In the genomic region with DNA sequence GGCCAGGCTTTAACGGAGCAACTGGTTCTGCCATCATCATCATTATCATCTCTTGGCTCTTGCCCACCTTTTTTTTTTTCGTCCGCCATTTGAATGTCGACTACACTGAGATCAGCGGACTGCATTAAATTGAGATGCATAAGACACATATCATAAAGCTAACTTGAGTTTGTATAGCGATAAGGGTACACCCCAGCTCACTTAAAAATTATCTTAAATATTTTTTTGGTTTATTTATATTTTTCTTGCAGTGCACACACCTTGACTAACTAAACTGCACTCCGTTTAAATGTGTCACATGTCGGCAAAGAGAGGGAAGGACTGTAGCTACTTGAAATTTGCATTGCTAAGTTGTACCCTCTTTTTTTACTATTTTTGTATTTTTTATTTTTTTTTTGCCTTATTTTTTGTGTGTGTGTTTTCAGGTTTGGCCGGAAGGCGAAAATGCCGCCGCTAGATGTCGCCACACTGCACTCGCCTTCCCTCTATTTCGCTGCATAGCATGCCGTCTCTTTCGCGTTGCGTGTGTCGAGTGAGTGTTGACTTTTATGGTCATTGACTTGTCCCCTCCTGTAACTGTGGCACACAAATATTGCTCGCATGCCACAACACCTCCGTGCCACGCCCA, we compare ENCODE assay signal across 5 fruit fly cellular contexts.
A peak's percentile ranks its signal among the peaks of the same experiment; 100 is the strongest.
TF ChIP-seq lines count a peak whose summit lies in the region.

No protein-coding gene starts in this region.

- TF ChIP-seq CTCF in S2 (optimal IDR thresholded peaks at IDR 0.05; lab: Kevin White, UChicago) = peak; percentile 61 to 79
- TF ChIP-seq CTCF in whole organism, embryonic (GFP tag; optimal IDR thresholded peaks at IDR 0.05; lab: Kevin White, UChicago) = peak; percentile 85

TF ChIP-seq in whole organism, embryonic, 481 proteins besides CTCF, POLR2A, EP300 and RAD21 (continues in another document):
- TF ChIP-seq CG10959 (GFP tag; IDR thresholded peaks at IDR 0.05; lab: Robert Waterston, UW) = no peak
- peak; percentile 19 for TF ChIP-seq CG4424 (GFP tag; optimal IDR thresholded peaks at IDR 0.05; lab: Kevin White, UChicago)
- TF ChIP-seq dpn (GFP tag; optimal IDR thresholded peaks at IDR 0.05; lab: Kevin White, UChicago) = no peak
- TF ChIP-seq CG11696 (GFP tag; IDR thresholded peaks at IDR 0.05; lab: Robert Waterston, UW) = no peak
- 0 out of 2 replicates have a peak, but pooled peaks have one; percentile 21 for TF ChIP-seq CG31441 (GFP tag; IDR thresholded peaks at IDR 0.05; lab: Robert Waterston, UW)
- no peak for TF ChIP-seq Nf-YC (tag; optimal IDR thresholded peaks at IDR 0.05; lab: Kevin White, UChicago)
- TF ChIP-seq Ets65A (GFP tag; lab: Kevin White, UChicago) = peak; percentile 65
- no peak for TF ChIP-seq chinmo (GFP tag; IDR thresholded peaks at IDR 0.05; lab: Robert Waterston, UW; ENCODE audit: partially characterized antibody)
- TF ChIP-seq CG17328 (GFP tag; IDR thresholded peaks at IDR 0.05; lab: Robert Waterston, UW) = no peak
- TF ChIP-seq ci (GFP tag; IDR thresholded peaks at IDR 0.05; lab: Robert Waterston, UW) = 0 out of 3 replicates have a peak, but pooled peaks have one; percentile 29
- TF ChIP-seq sisA (GFP tag; IDR thresholded peaks at IDR 0.05; lab: Robert Waterston, UW) = 0 out of 2 replicates have a peak, but pooled peaks have one; percentile 16
- peak; percentile 46 for TF ChIP-seq sens (GFP tag; lab: Kevin White, UChicago)
- peak; percentile 22 to 77 for TF ChIP-seq bsh (GFP tag; optimal IDR thresholded peaks at IDR 0.05; lab: Kevin White, UChicago)
- TF ChIP-seq dysf (GFP tag; IDR thresholded peaks at IDR 0.05; lab: Robert Waterston, UW) = 0 out of 3 replicates have a peak, but pooled peaks have one; percentile 22
- TF ChIP-seq dmrt99B (tag; optimal IDR thresholded peaks at IDR 0.05; lab: Kevin White, UChicago) = peak; percentile 6
- peak; percentile 32 for TF ChIP-seq Sox102F (GFP tag; optimal IDR thresholded peaks at IDR 0.05; lab: Kevin White, UChicago)
- 0 out of 3 replicates have a peak, but pooled peaks have one; percentile 12 for TF ChIP-seq CG34422 (GFP tag; IDR thresholded peaks at IDR 0.05; lab: Robert Waterston, UW)
- peak; percentile 31 for TF ChIP-seq CG11504 (tag; optimal IDR thresholded peaks at IDR 0.05; lab: Kevin White, UChicago)
- peak; percentile 4 for TF ChIP-seq CG30403 (GFP tag; optimal IDR thresholded peaks at IDR 0.05; lab: Kevin White, UChicago)

TF ChIP-seq in whole organism, prepupa, 60 proteins besides CTCF, POLR2A, EP300 and RAD21 (continues in another document):
- peak; percentile 80 for TF ChIP-seq dac (GFP tag; optimal IDR thresholded peaks at IDR 0.05; lab: Kevin White, UChicago)
- TF ChIP-seq Hr38 (GFP tag; optimal IDR thresholded peaks at IDR 0.05; lab: Kevin White, UChicago) = peak; percentile 17
- peak; percentile 81 for TF ChIP-seq CG3919 (GFP tag; optimal IDR thresholded peaks at IDR 0.05; lab: Kevin White, UChicago)
- peak; percentile 58 for TF ChIP-seq Smox (GFP tag; optimal IDR thresholded peaks at IDR 0.05; lab: Kevin White, UChicago)
- TF ChIP-seq Sox15 (GFP tag; optimal IDR thresholded peaks at IDR 0.05; lab: Kevin White, UChicago) = peak; percentile 20
- TF ChIP-seq cyc (GFP tag; optimal IDR thresholded peaks at IDR 0.05; lab: Kevin White, UChicago) = peak; percentile 53
- peak; percentile 47 for TF ChIP-seq CG6792 (GFP tag; optimal IDR thresholded peaks at IDR 0.05; lab: Kevin White, UChicago)
- peak; percentile 30 for TF ChIP-seq Ets21C (GFP tag; optimal IDR thresholded peaks at IDR 0.05; lab: Kevin White, UChicago)
- TF ChIP-seq CG8119 (GFP tag; IDR thresholded peaks at IDR 0.05; lab: Robert Waterston, UW) = peak; percentile 90
- no peak for TF ChIP-seq CG6808 (GFP tag; optimal IDR thresholded peaks at IDR 0.05; lab: Kevin White, UChicago)
- TF ChIP-seq fd85E (GFP tag; optimal IDR thresholded peaks at IDR 0.05; lab: Kevin White, UChicago) = no peak
- peak; percentile 75 for TF ChIP-seq acj6 (GFP tag; optimal IDR thresholded peaks at IDR 0.05; lab: Kevin White, UChicago)
- peak; percentile 59 for TF ChIP-seq Sox102F (GFP tag; optimal IDR thresholded peaks at IDR 0.05; lab: Kevin White, UChicago)
- TF ChIP-seq CG6854 (GFP tag; optimal IDR thresholded peaks at IDR 0.05; lab: Kevin White, UChicago) = no peak
- peak; percentile 81 for TF ChIP-seq svp (GFP tag; lab: Kevin White, UChicago)
- TF ChIP-seq CG11294 (GFP tag; IDR thresholded peaks at IDR 0.05; lab: Robert Waterston, UW) = peak; percentile 64
- TF ChIP-seq topi (GFP tag; optimal IDR thresholded peaks at IDR 0.05; lab: Kevin White, UChicago) = peak; percentile 61
- no peak for TF ChIP-seq CG11902 (GFP tag; optimal IDR thresholded peaks at IDR 0.05; lab: Kevin White, UChicago)
- peak; percentile 90 for TF ChIP-seq CG15336 (GFP tag; IDR thresholded peaks at IDR 0.05; lab: Robert Waterston, UW)
- peak; percentile 12 for TF ChIP-seq dsx (GFP tag; optimal IDR thresholded peaks at IDR 0.05; lab: Kevin White, UChicago; ENCODE audit: poor library complexity, severe bottlenecking)
- peak; percentile 24 for TF ChIP-seq vri (GFP tag; optimal IDR thresholded peaks at IDR 0.05; lab: Kevin White, UChicago)

TF ChIP-seq in whole organism, pupa, 21 proteins besides CTCF, POLR2A, EP300 and RAD21:
- TF ChIP-seq CG17806 (tag; optimal IDR thresholded peaks at IDR 0.05; lab: Kevin White, UChicago) (peak; percentile 60), CG8159 (tag; optimal IDR thresholded peaks at IDR 0.05; lab: Kevin White, UChicago) (peak; percentile 42), rn (GFP tag; IDR thresholded peaks at IDR 0.05; lab: Robert Waterston, UW) (peak; percentile 78), CG9948 (tag; optimal IDR thresholded peaks at IDR 0.05; lab: Kevin White, UChicago) (peak; percentile 66), CG15710 (tag; optimal IDR thresholded peaks at IDR 0.05; lab: Kevin White, UChicago) (peak; percentile 17), CG12605 (GFP tag; IDR thresholded peaks at IDR 0.05; lab: Robert Waterston, UW) (peak; percentile 62; the same call in 1 of the 2 replicates), CG8301 (tag; optimal IDR thresholded peaks at IDR 0.05; lab: Kevin White, UChicago) (peak; percentile 85), CG13204 (GFP tag; optimal IDR thresholded peaks at IDR 0.05; lab: Kevin White, UChicago) (no peak), Pif1B (GFP tag; optimal IDR thresholded peaks at IDR 0.05; lab: Kevin White, UChicago) (peak; percentile 77), fd96Ca (GFP tag; IDR thresholded peaks at IDR 0.05; lab: Robert Waterston, UW) (peak; percentile 86), EcR (GFP tag; optimal IDR thresholded peaks at IDR 0.05; lab: Kevin White, UChicago) (peak; percentile 17), CG4496 (GFP tag; IDR thresholded peaks at IDR 0.05; lab: Robert Waterston, UW) (peak; percentile 90), gl (tag; optimal IDR thresholded peaks at IDR 0.05; lab: Kevin White, UChicago) (no peak), CG34367 (tag; optimal IDR thresholded peaks at IDR 0.05; lab: Kevin White, UChicago) (peak; percentile 40), CG32121 (GFP tag; IDR thresholded peaks at IDR 0.05; lab: Robert Waterston, UW) (peak; percentile 85), Ets98B (GFP tag; IDR thresholded peaks at IDR 0.05; lab: Robert Waterston, UW) (peak; percentile 83), Snoo (tag; optimal IDR thresholded peaks at IDR 0.05; lab: Kevin White, UChicago) (peak; percentile 16), CG14655 (GFP tag; optimal IDR thresholded peaks at IDR 0.05; lab: Kevin White, UChicago) (peak; percentile 92), CG10348 (GFP tag; IDR thresholded peaks at IDR 0.05; lab: Robert Waterston, UW) (no peak), D1 (tag; optimal IDR thresholded peaks at IDR 0.05; lab: Kevin White, UChicago) (peak; percentile 5), Pif1A (GFP tag; optimal IDR thresholded peaks at IDR 0.05; lab: Kevin White, UChicago) (peak; percentile 83)

TF ChIP-seq in whole organism, wandering third instar larva, 38 proteins besides CTCF, POLR2A, EP300 and RAD21:
- TF ChIP-seq psq (GFP tag; optimal IDR thresholded peaks at IDR 0.05; lab: Kevin White, UChicago) = peak; percentile 32
- peak in 1 of 2 experiments; percentile 63 for TF ChIP-seq foxo (GFP tag; optimal IDR thresholded peaks at IDR 0.05; lab: Kevin White, UChicago)
- no peak for TF ChIP-seq Abd-B (GFP tag; optimal IDR thresholded peaks at IDR 0.05; lab: Kevin White, UChicago)
- TF ChIP-seq N (GFP tag; optimal IDR thresholded peaks at IDR 0.05; lab: Kevin White, UChicago) = no peak
- peak; percentile 10 for TF ChIP-seq br (GFP tag; optimal IDR thresholded peaks at IDR 0.05; lab: Kevin White, UChicago)
- TF ChIP-seq dsf (GFP tag; optimal IDR thresholded peaks at IDR 0.05; lab: Kevin White, UChicago; ENCODE audit: borderline replicate concordance) = no peak
- TF ChIP-seq woc (GFP tag; optimal IDR thresholded peaks at IDR 0.05; lab: Kevin White, UChicago) = peak; percentile 28
- peak; percentile 8 for TF ChIP-seq sage (GFP tag; optimal IDR thresholded peaks at IDR 0.05; lab: Kevin White, UChicago)
- peak; percentile 64 for TF ChIP-seq h (GFP tag; optimal IDR thresholded peaks at IDR 0.05; lab: Kevin White, UChicago)
- peak; percentile 64 for TF ChIP-seq fru (GFP tag; optimal IDR thresholded peaks at IDR 0.05; lab: Kevin White, UChicago)
- peak; percentile 10 for TF ChIP-seq Hnf4 (GFP tag; optimal IDR thresholded peaks at IDR 0.05; lab: Kevin White, UChicago)
- peak; percentile 37 for TF ChIP-seq ey (GFP tag; optimal IDR thresholded peaks at IDR 0.05; lab: Kevin White, UChicago)
- TF ChIP-seq HLH106 (tag; optimal IDR thresholded peaks at IDR 0.05; lab: Kevin White, UChicago) = peak; percentile 25
- no peak for TF ChIP-seq CrebA (GFP tag; optimal IDR thresholded peaks at IDR 0.05; lab: Kevin White, UChicago; ENCODE audit: borderline replicate concordance)
- no peak for TF ChIP-seq brk (GFP tag; optimal IDR thresholded peaks at IDR 0.05; lab: Kevin White, UChicago)
- TF ChIP-seq dmrt93B (GFP tag; optimal IDR thresholded peaks at IDR 0.05; lab: Kevin White, UChicago) = peak; percentile 1
- no peak for TF ChIP-seq usp (GFP tag; optimal IDR thresholded peaks at IDR 0.05; lab: Kevin White, UChicago)
- TF ChIP-seq Sp1 (GFP tag; optimal IDR thresholded peaks at IDR 0.05; lab: Kevin White, UChicago) = peak; percentile 20
- peak; percentile 24 for TF ChIP-seq OdsH (GFP tag; optimal IDR thresholded peaks at IDR 0.05; lab: Kevin White, UChicago)
- peak; percentile 46 for TF ChIP-seq rgr (GFP tag; optimal IDR thresholded peaks at IDR 0.05; lab: Kevin White, UChicago)
